Worm (Caenorhabditis elegans) whole organism, mixed stage, embryonic: ENCODE results near the gene C11E4.8.

ENCODE experiments used
- M03D4.4 ChIP-seq: sonication (generic microtip); optimal IDR thresholded peaks from 2 replicates; lab custom pipeline; 2017; ENCODE audit warnings: mild to moderate bottlenecking, missing genetic modification characterization, missing compliant biosample characterization
- bed-3 ChIP-seq: fragments of 200-800 bp; sonication (Bioruptor generic); optimal IDR thresholded peaks from 3 replicates; lab custom pipeline; 2018; ENCODE audit warnings: mild to moderate bottlenecking, missing genetic modification characterization, moderate library complexity, missing compliant biosample characterization
- blmp-1 ChIP-seq: fragments of 150-350 bp; optimal IDR thresholded peaks from 2 replicates; lab custom pipeline; 2014; ENCODE audit warnings: missing biosample characterization, missing genetic modification characterization
- ceh-39 ChIP-seq: fragments of 150-350 bp; optimal IDR thresholded peaks from 2 replicates; lab custom pipeline; 2014; ENCODE audit warnings: missing biosample characterization, missing genetic modification characterization
- ceh-43 ChIP-seq: fragments of 200-800 bp; sonication (Bioruptor generic); optimal IDR thresholded peaks from 2 replicates; lab custom pipeline; 2018; ENCODE audit warnings: mild to moderate bottlenecking, missing genetic modification characterization, moderate library complexity, missing compliant biosample characterization
- ceh-83 ChIP-seq: fragments of 200-800 bp; sonication (Bioruptor generic); optimal IDR thresholded peaks from 2 replicates; lab custom pipeline; 2018; ENCODE audit warnings: mild to moderate bottlenecking, missing genetic modification characterization, missing compliant biosample characterization
- cnd-1 ChIP-seq: fragments of 200-800 bp; sonication (Bioruptor generic); optimal IDR thresholded peaks from 2 replicates; lab custom pipeline; 2018; ENCODE audit warnings: mild to moderate bottlenecking, missing genetic modification characterization, missing compliant biosample characterization
- drap-1 ChIP-seq: fragments of 200-800 bp; sonication (Bioruptor generic); optimal IDR thresholded peaks from 3 replicates; lab custom pipeline; 2018; ENCODE audit warnings: mild to moderate bottlenecking, missing genetic modification characterization, missing compliant biosample characterization
- elt-1 ChIP-seq: sonication (generic microtip); optimal IDR thresholded peaks from 2 replicates; lab custom pipeline; 2017; ENCODE audit warnings: missing genetic modification characterization, mild to moderate bottlenecking, missing compliant biosample characterization, antibody characterized with exemption, moderate library complexity, borderline replicate concordance; ENCODE audit not compliant: insufficient read depth
- elt-3 ChIP-seq: fragments of 150-350 bp; optimal IDR thresholded peaks from 2 replicates; lab custom pipeline; 2014; ENCODE audit warnings: missing biosample characterization, missing genetic modification characterization
- flh-1 ChIP-seq: fragments of 200-800 bp; sonication (Bioruptor generic); optimal IDR thresholded peaks from 2 replicates; lab custom pipeline; 2018; ENCODE audit warnings: mild to moderate bottlenecking, missing genetic modification characterization, moderate library complexity, missing compliant biosample characterization
- ham-2 ChIP-seq: fragments of 200-800 bp; sonication (Bioruptor generic); optimal IDR thresholded peaks from 2 replicates; lab custom pipeline; 2018; ENCODE audit warnings: mild to moderate bottlenecking, missing genetic modification characterization, missing compliant biosample characterization
- hlh-1 ChIP-seq: fragments of 150-350 bp; optimal IDR thresholded peaks from 2 replicates; lab custom pipeline; 2014; ENCODE audit warnings: missing biosample characterization, missing genetic modification reagents, missing genetic modification characterization
- lin-13 ChIP-seq: fragments of 150-350 bp; optimal IDR thresholded peaks from 2 replicates; lab custom pipeline; 2014; ENCODE audit warnings: missing biosample characterization, missing genetic modification characterization
- lin-32 ChIP-seq: fragments of 200-800 bp; sonication (Bioruptor generic); optimal IDR thresholded peaks from 2 replicates; lab custom pipeline; 2018; ENCODE audit warnings: mild to moderate bottlenecking, missing genetic modification characterization, missing compliant biosample characterization
- lsy-2 ChIP-seq: fragments of 150-350 bp; optimal IDR thresholded peaks from 2 replicates; lab custom pipeline; 2014; ENCODE audit warnings: missing biosample characterization, missing genetic modification characterization
- mab-5 ChIP-seq: fragments of 150-350 bp; optimal IDR thresholded peaks from 2 replicates; lab custom pipeline; 2014; ENCODE audit warnings: missing biosample characterization, missing genetic modification characterization
- mep-1 ChIP-seq: fragments of 150-350 bp; optimal IDR thresholded peaks from 2 replicates; lab custom pipeline; 2017; ENCODE audit warnings: missing biosample characterization, missing genetic modification reagents, missing genetic modification characterization, inconsistent platforms
- mls-2 ChIP-seq: sonication (generic microtip); optimal IDR thresholded peaks from 2 replicates; lab custom pipeline; 2016; ENCODE audit warnings: mild to moderate bottlenecking, missing genetic modification characterization, moderate library complexity, missing compliant biosample characterization
- nhr-12 ChIP-seq: fragments of 150-350 bp; optimal IDR thresholded peaks from 2 replicates; lab custom pipeline; 2014; ENCODE audit warnings: missing biosample characterization, missing genetic modification characterization
- nhr-2 ChIP-seq: fragments of 150-350 bp; optimal IDR thresholded peaks from 2 replicates; lab custom pipeline; 2014; ENCODE audit warnings: missing biosample characterization, missing genetic modification characterization
- nhr-28 ChIP-seq: fragments of 150-350 bp; optimal IDR thresholded peaks from 2 replicates; lab custom pipeline; 2014; ENCODE audit warnings: missing biosample characterization, missing genetic modification characterization
- nhr-76 ChIP-seq: sonication (generic microtip); optimal IDR thresholded peaks from 2 replicates; lab custom pipeline; 2017; ENCODE audit warnings: missing biosample characterization, missing genetic modification characterization
- pha-4 ChIP-seq: fragments of 150-350 bp; optimal IDR thresholded peaks from 2 replicates; lab custom pipeline; 2018; ENCODE audit warnings: missing biosample characterization, missing genetic modification reagents, missing genetic modification characterization
- tbx-8 ChIP-seq: fragments of 200-800 bp; sonication (Bioruptor generic); optimal IDR thresholded peaks from 2 replicates; lab custom pipeline; 2018; ENCODE audit warnings: mild to moderate bottlenecking, missing genetic modification characterization, moderate library complexity, missing compliant biosample characterization
- unc-120 ChIP-seq: sonication (generic microtip); optimal IDR thresholded peaks from 2 replicates; lab custom pipeline; 2017; ENCODE audit warnings: missing genetic modification characterization, missing compliant biosample characterization; ENCODE audit not compliant: poor library complexity, severe bottlenecking
- unc-39 ChIP-seq: fragments of 150-350 bp; optimal IDR thresholded peaks from 2 replicates; lab custom pipeline; 2014; ENCODE audit warnings: missing biosample characterization, missing genetic modification characterization
- unc-62 ChIP-seq: fragments of 150-350 bp; optimal IDR thresholded peaks from 2 replicates; lab custom pipeline; 2014; ENCODE audit warnings: missing biosample characterization, missing genetic modification reagents, missing genetic modification characterization
- ztf-11 ChIP-seq: fragments of 150-350 bp; optimal IDR thresholded peaks from 2 replicates; lab custom pipeline; 2014; ENCODE audit warnings: missing biosample characterization, missing genetic modification characterization

Gene C11E4.8

ce11 chrX:9676009-9676408 is 55.8 kb downstream of the C11E4.8 start:
- TF ChIP-seq cnd-1 (tag; lab: Kevin White, UChicago) (no peak), mls-2 (no peak), ham-2 (GFP tag; lab: Kevin White, UChicago) (no peak), unc-120 (tag; lab: Kevin White, UChicago) (no peak), M03D4.4 (tag; lab: Kevin White, UChicago) (no peak), elt-1 (tag; lab: Kevin White, UChicago) (no peak), unc-62 (no peak), lsy-2 (tag; lab: Kevin White, UChicago) (no peak)

ce11 chrX:9676788-9677454 is 56.7 kb downstream of the C11E4.8 start:
- TF ChIP-seq lsy-2 (tag; lab: Kevin White, UChicago) (no peak), ztf-11 (tag; lab: Kevin White, UChicago) (no peak), ceh-43 (GFP tag; lab: Kevin White, UChicago) (no peak), nhr-12 (tag; lab: Kevin White, UChicago) (no peak), elt-1 (tag; lab: Kevin White, UChicago) (no peak), ceh-83 (GFP tag; lab: Kevin White, UChicago) (no peak), M03D4.4 (tag; lab: Kevin White, UChicago) (no peak), nhr-76 (tag; lab: Kevin White, UChicago) (no peak), pha-4 (tag; lab: Kevin White, UChicago) (no peak), mep-1 (no peak), cnd-1 (tag; lab: Kevin White, UChicago) (no peak), ham-2 (GFP tag; lab: Kevin White, UChicago) (no peak), ceh-39 (tag; lab: Kevin White, UChicago) (no peak), blmp-1 (tag; lab: Kevin White, UChicago) (no peak), elt-3 (no peak), bed-3 (GFP tag; lab: Kevin White, UChicago) (no peak), lin-13 (tag; lab: Kevin White, UChicago) (no peak)
- TF ChIP-seq, all 35 proteins: peak for 0

DNA sequence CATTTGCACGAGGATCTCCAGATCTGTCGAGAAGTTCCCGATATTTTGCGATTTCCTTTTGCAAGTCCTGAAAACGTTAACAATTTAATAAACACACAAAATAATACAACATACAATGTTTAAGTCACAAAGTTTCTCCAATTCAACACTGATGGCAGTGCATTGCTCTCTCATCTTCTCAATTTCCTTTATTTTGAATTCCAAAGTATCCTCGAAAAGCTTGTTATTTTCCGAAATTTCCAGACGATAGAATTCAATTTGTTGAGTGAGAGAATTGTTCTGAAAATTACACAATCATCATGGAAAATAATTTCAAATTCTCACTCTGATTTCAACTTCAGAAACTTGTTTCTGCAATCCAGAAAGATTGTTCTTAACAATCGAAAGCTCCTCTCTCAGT is 57.7 kb downstream of the C11E4.8 start:
- no peak for TF ChIP-seq ceh-83 (GFP tag; lab: Kevin White, UChicago)
- no peak for TF ChIP-seq cnd-1 (tag; lab: Kevin White, UChicago)
- TF ChIP-seq unc-39 = no peak
- TF ChIP-seq mab-5 (tag; lab: Kevin White, UChicago) = no peak
- no peak for TF ChIP-seq drap-1 (GFP tag; lab: Kevin White, UChicago)
- no peak for TF ChIP-seq M03D4.4 (tag; lab: Kevin White, UChicago)
- no peak for TF ChIP-seq ceh-43 (GFP tag; lab: Kevin White, UChicago)
- TF ChIP-seq lin-32 = no peak
- no peak for TF ChIP-seq nhr-76 (tag; lab: Kevin White, UChicago)
- no peak for TF ChIP-seq mls-2
- no peak for TF ChIP-seq blmp-1 (tag; lab: Kevin White, UChicago)
- no peak for TF ChIP-seq pha-4 (tag; lab: Kevin White, UChicago)
- TF ChIP-seq elt-3 = no peak
- no peak for TF ChIP-seq unc-120 (tag; lab: Kevin White, UChicago)
- TF ChIP-seq nhr-2 (tag; lab: Kevin White, UChicago) = no peak
- no peak for TF ChIP-seq ztf-11 (tag; lab: Kevin White, UChicago)
- TF ChIP-seq flh-1 (GFP tag; lab: Kevin White, UChicago) = no peak
- no peak for TF ChIP-seq lsy-2 (tag; lab: Kevin White, UChicago)
- TF ChIP-seq nhr-28 = no peak
- TF ChIP-seq nhr-12 (tag; lab: Kevin White, UChicago) = no peak

ce11 chrX:9679427-9679826 is 59.2 kb downstream of the C11E4.8 start:
- no peak for TF ChIP-seq blmp-1 (tag; lab: Kevin White, UChicago)
- TF ChIP-seq hlh-1 (tag; lab: Kevin White, UChicago) = no peak
- no peak for TF ChIP-seq ham-2 (GFP tag; lab: Kevin White, UChicago)
- TF ChIP-seq cnd-1 (tag; lab: Kevin White, UChicago) = no peak
- TF ChIP-seq flh-1 (GFP tag; lab: Kevin White, UChicago) = no peak
- TF ChIP-seq nhr-76 (tag; lab: Kevin White, UChicago) = no peak
- no peak for TF ChIP-seq ceh-83 (GFP tag; lab: Kevin White, UChicago)
- TF ChIP-seq mls-2 = no peak
- TF ChIP-seq tbx-8 (GFP tag; lab: Kevin White, UChicago) = no peak
- no peak for TF ChIP-seq lin-32
